Worm (Caenorhabditis elegans) whole organism, midembryonic: ENCODE results near the gene C52B9.19.

Source experiments
- cog-1 ChIP-seq: sonication (generic microtip); optimal IDR thresholded peaks from 2 replicates; lab custom pipeline; 2016; ENCODE audit warnings: missing genetic modification characterization, missing compliant biosample characterization
- klf-2 ChIP-seq: fragments of 200-800 bp; sonication (Bioruptor generic); conservative IDR thresholded peaks from 2 replicates; pipeline ENCODE4 v1.3.6; 2022; ENCODE audit warnings: missing genetic modification reagents, missing genetic modification characterization, missing compliant biosample characterization
- med-1 ChIP-seq: sonication (generic microtip); optimal IDR thresholded peaks from 2 replicates; lab custom pipeline; 2017; ENCODE audit warnings: missing genetic modification characterization, mild to moderate bottlenecking, missing compliant biosample characterization, antibody characterized with exemption, missing genetic modification reagents; ENCODE audit not compliant: insufficient read depth

DNA sequence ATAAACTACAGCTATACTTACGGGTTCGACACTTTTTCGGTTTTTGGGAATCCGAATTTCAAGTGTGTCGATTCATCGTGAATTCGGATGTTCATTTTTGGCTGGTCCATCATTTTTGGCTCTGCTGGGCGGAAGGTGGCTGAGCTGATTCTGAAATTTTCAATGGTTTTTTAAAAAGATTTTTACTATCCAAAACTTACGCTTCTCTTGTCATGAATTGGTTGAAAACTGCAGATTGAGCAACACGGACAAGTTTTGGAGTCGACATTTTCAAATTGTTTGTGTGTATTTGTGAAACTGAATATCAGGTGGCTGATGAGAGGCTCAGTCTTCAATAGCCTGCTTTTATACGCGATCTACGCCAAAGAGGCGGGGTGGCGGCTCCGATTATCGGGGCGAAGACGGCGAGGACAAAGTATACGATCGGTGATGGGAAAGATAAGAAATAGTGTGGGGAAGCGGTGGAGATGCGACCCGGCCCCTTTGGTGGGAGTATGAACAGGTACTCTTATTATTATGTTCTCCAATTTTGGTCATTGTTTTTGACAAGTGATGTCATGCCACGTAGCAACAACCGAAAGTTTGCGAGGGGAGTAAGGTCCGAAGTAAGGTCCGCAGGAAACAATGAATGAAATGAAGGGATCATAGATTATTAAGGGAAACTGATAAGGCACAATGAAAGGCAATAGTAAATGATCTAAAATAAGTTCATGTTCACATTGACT, 35.3 kb upstream of the C52B9.19 start, which contains the start of gene F48D6.4:
- TF ChIP-seq med-1 (GFP tag; lab: Kevin White, UChicago) (no peak), klf-2 (GFP tag; lab: Robert Waterston, UW) (no peak), cog-1 (tag; lab: Kevin White, UChicago) (no peak)
